Worm (Caenorhabditis elegans): Measurements from ENCODE around the gene T24E12.6.

Gene T24E12.6

DNA sequence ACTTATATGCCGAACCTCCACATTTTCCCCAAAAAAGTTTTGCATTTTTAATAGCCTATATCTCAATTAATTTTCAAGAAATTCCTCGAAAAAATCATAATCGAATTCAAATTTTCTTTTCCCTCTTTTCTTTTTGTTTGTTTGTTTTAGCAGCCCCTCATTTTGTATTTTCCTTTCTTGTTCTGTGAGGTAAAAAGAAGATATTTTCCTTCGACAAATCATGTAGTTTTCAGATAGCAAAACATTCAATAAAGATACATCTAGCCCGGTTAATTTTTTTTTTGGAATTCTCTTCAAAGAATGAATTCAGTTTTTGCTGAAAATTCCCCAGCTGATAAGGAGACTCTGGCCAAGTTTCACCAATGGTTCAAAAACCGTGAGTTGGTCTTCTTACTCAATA lies 14.2 kb upstream of the T24E12.6 start, which contains the start of gene T24E12.3:
T24E12.3 (plus strand) TSS at position 301 of the 400 bp plus-strand sequence.
- TF ChIP-seq mes-2 (tag; optimal IDR thresholded peaks at IDR 0.05; ENCODE audit: poor library complexity, severe bottlenecking) (no peak), T20F7.1 (GFP tag; optimal IDR thresholded peaks at IDR 0.05) (no peak), lir-3 (tag; optimal IDR thresholded peaks at IDR 0.05) (no peak), spr-1 (tag; optimal IDR thresholded peaks at IDR 0.05) (no peak), daf-8 (GFP tag; IDR thresholded peaks at IDR 0.05) (no peak), zag-1 (tag; optimal IDR thresholded peaks at IDR 0.05) (no peak), vab-7 (GFP tag; IDR thresholded peaks at IDR 0.05) (no peak), daf-19 (GFP tag; conservative IDR thresholded peaks at IDR 0.05) (no peak)

DNA sequence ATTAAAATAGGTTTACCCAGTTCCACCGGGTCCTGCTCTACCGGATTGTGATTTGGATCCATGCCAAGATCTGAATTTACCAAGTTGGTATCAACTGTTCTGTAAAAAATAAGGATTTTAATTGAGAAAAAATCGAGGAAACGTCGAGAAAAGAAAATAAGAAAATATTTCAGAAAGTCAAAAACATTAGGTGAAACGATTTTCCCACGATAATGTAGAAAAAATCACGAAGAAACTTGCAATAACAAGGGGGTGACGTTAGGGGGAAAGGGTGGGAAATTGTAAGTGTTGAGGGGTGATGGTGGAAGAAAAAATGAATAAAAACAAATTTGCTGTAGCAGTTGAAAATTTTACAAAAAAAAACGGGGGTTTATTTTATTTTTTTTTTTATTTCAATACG lies 11.6 kb upstream of the T24E12.6 start, which contains the start of gene T24E12.10:
T24E12.10 (minus strand) TSS at position 101 of the 400 bp plus-strand sequence.
- TF ChIP-seq unc-62 (GFP tag; optimal IDR thresholded peaks at IDR 0.05 in 1 of 2) (peak in 1 of 2 experiments; percentile 80), unc-62 (tag; optimal IDR thresholded peaks at IDR 0.05) (no peak), mes-2 (tag; optimal IDR thresholded peaks at IDR 0.05; ENCODE audit: poor library complexity, severe bottlenecking) (no peak)

DNA sequence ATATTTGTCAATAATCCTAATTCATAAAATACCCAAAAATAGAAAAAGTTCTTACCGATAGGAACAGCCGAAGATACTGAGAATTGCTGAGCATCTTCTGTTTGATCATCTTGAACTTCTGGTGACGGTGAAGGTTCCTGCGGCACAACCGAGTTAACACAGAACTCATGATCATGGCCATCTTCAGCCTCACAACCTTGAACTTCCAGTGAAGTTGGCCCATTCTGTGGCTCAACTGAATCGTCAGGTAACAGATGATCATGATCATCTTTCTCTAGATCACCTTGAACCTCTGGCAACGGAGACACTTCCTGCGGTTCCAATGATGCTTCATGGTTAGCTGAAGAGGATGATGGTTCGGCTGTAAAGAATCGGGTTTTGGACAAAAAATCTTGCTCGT lies 10.1 kb upstream of the T24E12.6 start:
- TF ChIP-seq unc-62 (GFP tag; optimal IDR thresholded peaks at IDR 0.05 in 1 of 2) (peak in 1 of 2 experiments; percentile 94), unc-62 (tag; optimal IDR thresholded peaks at IDR 0.05) (no peak), aha-1 (tag) (peak; percentile 32), egl-43 (GFP tag; IDR thresholded peaks at IDR 0.05) (no peak), fos-1 (tag; optimal IDR thresholded peaks at IDR 0.05) (no peak)

DNA sequence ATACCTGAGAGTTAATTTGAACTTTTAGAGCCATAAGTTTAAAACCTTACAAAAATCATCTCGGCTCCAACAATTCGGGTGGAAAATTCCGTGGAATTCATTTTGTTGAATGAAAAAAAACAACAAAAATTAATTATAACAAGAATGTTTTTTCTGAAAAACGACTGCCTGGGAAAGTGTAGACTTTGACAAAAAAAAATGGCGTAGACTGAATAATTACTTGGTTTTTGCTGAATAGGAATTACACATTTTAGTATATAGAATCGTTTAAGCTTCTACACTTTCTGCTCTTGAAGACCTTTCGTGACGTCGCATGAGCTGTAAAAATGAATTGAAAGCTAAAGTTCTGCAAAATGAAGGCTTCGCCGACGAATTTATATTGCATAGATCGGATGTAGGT lies 3.0 kb upstream of the T24E12.6 start, which contains the start of gene srx-112:
srx-112 (minus strand) TSS at position 101 of the 400 bp plus-strand sequence.
- no peak for TF ChIP-seq hif-1 (tag; optimal IDR thresholded peaks at IDR 0.05)

DNA sequence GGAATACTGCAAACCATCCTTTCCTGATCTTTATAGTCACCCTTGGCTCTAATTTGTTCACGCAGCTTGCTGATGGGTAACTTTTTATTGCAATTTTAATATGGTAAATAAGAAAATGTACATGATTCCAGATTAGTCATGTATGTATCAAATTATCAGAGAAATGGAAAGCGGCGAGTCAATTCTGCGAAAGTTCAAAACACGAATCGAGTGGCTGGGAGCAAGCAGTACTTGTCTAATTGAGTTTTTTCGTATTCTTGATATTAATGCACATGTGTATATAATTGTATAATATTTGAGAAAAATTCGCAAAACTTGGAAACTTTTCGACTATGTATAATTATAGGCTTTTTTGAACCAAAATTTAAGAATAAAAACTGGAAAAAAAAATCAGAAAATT lies 2.5 kb downstream of the T24E12.6 start, which contains the start of gene T24E12.12:
T24E12.12 (plus strand) TSS at position 281 of the 400 bp plus-strand sequence.
- TF ChIP-seq ama-1 (optimal IDR thresholded peaks at IDR 0.05) (no peak), dmd-6 (GFP tag; IDR thresholded peaks at IDR 0.05) (no peak), nhr-41 (GFP tag; IDR thresholded peaks at IDR 0.05) (no peak), ceh-32 (tag; optimal IDR thresholded peaks at IDR 0.05; ENCODE audit: poor library complexity) (no peak), rbr-2 (tag; optimal IDR thresholded peaks at IDR 0.05) (no peak), daf-16 (GFP tag; optimal IDR thresholded peaks at IDR 0.05) (no peak), daf-16 (tag; optimal IDR thresholded peaks at IDR 0.05) (no peak), attf-4 (tag; optimal IDR thresholded peaks at IDR 0.05) (no peak), ztf-7 (tag; optimal IDR thresholded peaks at IDR 0.05) (no peak), lir-3 (tag; optimal IDR thresholded peaks at IDR 0.05) (no peak)

DNA sequence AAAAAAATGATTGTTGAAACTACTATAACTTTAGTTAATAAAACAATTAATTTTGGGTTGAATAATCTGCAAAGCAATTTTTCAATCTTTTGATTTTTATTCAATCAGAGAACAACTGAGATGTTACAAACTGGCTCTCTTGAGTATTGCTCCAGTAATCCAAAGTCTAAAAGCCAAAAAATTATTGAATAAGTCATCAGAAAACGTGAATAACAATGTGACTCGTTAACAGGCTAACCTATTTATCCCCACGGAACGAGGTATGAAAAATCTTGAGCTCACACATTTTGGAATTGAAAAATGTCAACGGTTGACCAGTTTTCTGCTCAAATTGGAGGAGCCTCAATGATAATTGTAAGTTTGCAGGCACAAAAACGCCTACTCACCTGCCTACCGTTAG lies 4.0 kb downstream of the T24E12.6 start, which contains the start of gene srx-111:
srx-111 (plus strand) TSS at position 301 of the 400 bp plus-strand sequence.
- TF ChIP-seq F10B5.3 (tag; optimal IDR thresholded peaks at IDR 0.05): no peak
- no peak for TF ChIP-seq F44E2.7 (GFP tag; IDR thresholded peaks at IDR 0.05)
- no peak for TF ChIP-seq F37D6.2 (tag; optimal IDR thresholded peaks at IDR 0.05)
- TF ChIP-seq fos-1 (tag; optimal IDR thresholded peaks at IDR 0.05): no peak
- TF ChIP-seq ama-1 (optimal IDR thresholded peaks at IDR 0.05): no peak
- no peak for TF ChIP-seq gei-8 (GFP tag; optimal IDR thresholded peaks at IDR 0.05)
- no peak for TF ChIP-seq nhr-102 (tag; optimal IDR thresholded peaks at IDR 0.05)
- TF ChIP-seq ceh-44 (GFP tag; IDR thresholded peaks at IDR 0.05): no peak

DNA sequence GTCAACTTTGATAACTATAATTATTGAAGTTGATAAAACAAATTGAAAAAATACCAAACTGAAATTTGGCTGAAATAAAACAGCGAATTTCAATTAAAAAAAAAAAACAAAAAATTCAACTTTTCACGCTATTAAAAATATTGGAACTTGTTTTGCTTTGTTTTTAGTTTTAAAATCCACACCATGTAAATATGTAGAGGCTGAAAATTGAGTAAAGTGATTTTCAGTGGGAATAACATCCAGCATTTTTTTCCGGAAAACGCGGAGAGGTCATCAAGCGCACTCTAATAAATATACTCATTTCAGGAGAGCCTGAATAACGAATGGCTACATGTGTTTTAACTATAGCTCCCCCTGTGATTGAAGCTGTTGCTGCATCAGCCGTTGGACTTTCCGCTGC lies 7.9 kb downstream of the T24E12.6 start, which contains the start of gene rcd-1:
rcd-1 (plus strand) TSS at position 301 of the 400 bp plus-strand sequence.
- no peak for TF ChIP-seq ztf-7 (tag; optimal IDR thresholded peaks at IDR 0.05)
- TF ChIP-seq hlh-11 (tag; optimal IDR thresholded peaks at IDR 0.05): no peak
- no peak for TF ChIP-seq mxl-3 (GFP tag; optimal IDR thresholded peaks at IDR 0.05)
- no peak for TF ChIP-seq lim-7 (GFP tag; IDR thresholded peaks at IDR 0.05)
- TF ChIP-seq aly-2 (tag; optimal IDR thresholded peaks at IDR 0.05): no peak
- no peak for TF ChIP-seq nhr-41 (GFP tag; IDR thresholded peaks at IDR 0.05)
- TF ChIP-seq F44E2.7 (GFP tag; IDR thresholded peaks at IDR 0.05): no peak
- no peak for TF ChIP-seq nhr-28 (tag; optimal IDR thresholded peaks at IDR 0.05)
- no peak for TF ChIP-seq F49E8.2 (tag; optimal IDR thresholded peaks at IDR 0.05; ENCODE audit: borderline replicate concordance)
- TF ChIP-seq lin-39 (tag; optimal IDR thresholded peaks at IDR 0.05): no peak
- no peak for TF ChIP-seq duxl-1 (tag; optimal IDR thresholded peaks at IDR 0.05; ENCODE audit: poor library complexity)
- TF ChIP-seq ctbp-1 (GFP tag; IDR thresholded peaks at IDR 0.05): no peak
